Worm (Caenorhabditis elegans): ENCODE measurements around the gene Y62E10A.24.

Y62E10A.24 gene

DNA sequence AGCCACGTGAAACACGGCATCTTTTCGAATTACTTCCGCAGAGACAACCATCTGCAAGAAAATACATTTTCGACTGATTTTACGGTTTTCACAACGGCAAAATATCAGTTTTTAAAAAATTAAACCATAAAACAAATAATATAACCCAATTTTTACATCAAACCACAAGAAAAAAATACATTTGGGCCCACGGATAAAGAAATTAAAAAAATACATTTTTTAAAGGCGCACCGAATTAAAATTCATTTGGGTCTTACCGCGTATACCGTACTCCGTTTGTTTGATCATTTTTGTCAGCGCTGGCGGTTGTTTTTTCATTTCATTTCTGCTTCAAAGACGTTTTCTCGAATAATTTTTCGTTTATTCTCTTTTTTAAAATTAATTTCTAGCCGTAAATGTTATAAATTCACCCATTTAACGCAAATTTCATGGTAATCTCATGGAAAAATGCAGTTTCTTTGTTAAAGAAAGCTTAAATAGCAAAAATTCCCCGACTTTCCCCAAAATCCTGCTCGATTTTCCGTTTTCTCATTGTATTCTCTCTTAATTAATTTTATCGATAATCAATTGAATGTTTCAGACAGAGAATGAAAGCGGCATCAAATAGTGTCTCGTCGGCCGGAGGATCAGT is 17.3 kb upstream of the Y62E10A.24 start, which contains the start of the genes rec-8 and mex-5 (continued):
- TF ChIP-seq gei-17 (GFP tag; optimal IDR thresholded peaks at IDR 0.05) (no peak), lin-54 (GFP tag; optimal IDR thresholded peaks at IDR 0.05) (peak; percentile 75), nhr-90 (tag; optimal IDR thresholded peaks at IDR 0.05) (no peak), dpff-1 (tag; optimal IDR thresholded peaks at IDR 0.05) (no peak), Y53G8AR.9 (GFP tag; conservative IDR thresholded peaks at IDR 0.05) (0 out of 2 replicates have a peak, but pooled peaks have one; percentile 38), nfyb-1 (GFP tag; IDR thresholded peaks at IDR 0.05) (no peak)

DNA sequence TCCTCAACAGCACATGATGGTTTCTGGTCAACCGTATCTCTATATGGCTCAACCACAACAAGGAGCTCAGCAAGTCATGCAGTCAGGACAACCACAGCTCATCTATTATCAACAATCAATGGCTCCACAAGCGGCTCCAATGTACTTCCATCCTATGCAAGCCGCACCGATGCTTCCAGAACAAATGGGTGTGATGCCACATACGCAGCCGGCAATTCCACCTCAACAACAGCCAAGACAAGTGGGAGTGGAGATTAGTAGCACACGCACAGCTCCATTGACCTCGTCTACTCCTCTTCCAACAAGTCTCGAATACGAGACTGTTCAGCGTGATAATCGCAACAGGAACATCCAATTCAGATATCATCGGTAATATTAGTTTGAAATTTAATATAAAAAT is 16.5 kb upstream of the Y62E10A.24 start:
- TF ChIP-seq efl-1 (GFP tag; optimal IDR thresholded peaks at IDR 0.05), result no peak

DNA sequence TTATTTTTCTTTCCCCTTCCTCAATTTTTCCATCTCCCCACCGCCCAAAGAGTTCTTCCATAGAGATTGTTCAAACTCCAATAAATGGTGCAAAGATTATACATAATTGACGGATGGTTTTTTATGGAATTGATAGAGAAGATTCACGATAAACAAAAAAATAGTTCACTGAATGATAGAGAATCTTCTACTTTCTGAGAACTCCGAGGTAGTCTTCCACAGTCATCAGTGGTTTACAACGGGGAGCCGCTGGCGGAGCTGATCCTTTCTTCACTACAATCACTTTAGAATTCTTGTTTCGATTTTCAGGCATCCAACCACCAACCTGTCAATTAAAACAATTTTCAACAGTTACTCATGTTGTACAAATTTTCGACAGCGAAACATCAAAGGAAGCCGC is 14.5 kb upstream of the Y62E10A.24 start:
- no peak for TF ChIP-seq lin-26 (GFP tag; IDR thresholded peaks at IDR 0.05)
- peak; percentile 20 for TF ChIP-seq hrde-1 (tag; optimal IDR thresholded peaks at IDR 0.05; ENCODE audit: borderline replicate concordance)
- peak; percentile 4 for TF ChIP-seq lsl-1 (GFP tag; optimal IDR thresholded peaks at IDR 0.05)
- 0 out of 2 replicates have a peak, but pooled peaks have one; percentile 57 for TF ChIP-seq madf-3 (GFP tag; IDR thresholded peaks at IDR 0.05)
- 0 out of 2 replicates have a peak, but pooled peaks have one; percentile 8 for TF ChIP-seq F33H1.4 (GFP tag; IDR thresholded peaks at IDR 0.05)
- TF ChIP-seq nhr-120 (GFP tag; IDR thresholded peaks at IDR 0.05), result no peak
- no peak for TF ChIP-seq ceh-40 (GFP tag; IDR thresholded peaks at IDR 0.05)
- TF ChIP-seq atf-7 (tag; optimal IDR thresholded peaks at IDR 0.05), result no peak
- peak; percentile 24; the same call in 1 of the 2 replicates for TF ChIP-seq rcor-1 (GFP tag; IDR thresholded peaks at IDR 0.05)
- no peak for TF ChIP-seq mxl-1 (tag; optimal IDR thresholded peaks at IDR 0.05)
- no peak for TF ChIP-seq F57A8.1 (GFP tag; optimal IDR thresholded peaks at IDR 0.05)
- no peak for TF ChIP-seq ama-1 (optimal IDR thresholded peaks at IDR 0.05)
- TF ChIP-seq ama-1 (GFP tag; optimal IDR thresholded peaks at IDR 0.05), result peak in 1 of 2 experiments; percentile 21
- no peak for TF ChIP-seq F22D6.2 (tag; optimal IDR thresholded peaks at IDR 0.05)
- TF ChIP-seq pha-4 (tag; optimal IDR thresholded peaks at IDR 0.05), result no peak
- TF ChIP-seq F55B11.4 (tag; optimal IDR thresholded peaks at IDR 0.05; ENCODE audit: borderline replicate concordance, insufficient read depth), result no peak
- TF ChIP-seq D2030.7 (GFP tag; IDR thresholded peaks at IDR 0.05), result no peak
- TF ChIP-seq Y95B8A.8 (GFP tag; IDR thresholded peaks at IDR 0.05), result no peak
- TF ChIP-seq B0261.1 (tag; optimal IDR thresholded peaks at IDR 0.05), result no peak
- no peak for TF ChIP-seq ets-4 (GFP tag; optimal IDR thresholded peaks at IDR 0.05)
- TF ChIP-seq sea-2 (GFP tag; IDR thresholded peaks at IDR 0.05), result no peak
- TF ChIP-seq hsf-1 (GFP tag; IDR thresholded peaks at IDR 0.05), result peak; percentile 63
- no peak for TF ChIP-seq lin-40 (tag; optimal IDR thresholded peaks at IDR 0.05)
- no peak for TF ChIP-seq cebp-1 (GFP tag; IDR thresholded peaks at IDR 0.05)
- no peak for TF ChIP-seq cebp-1 (tag; optimal IDR thresholded peaks at IDR 0.05)
- TF ChIP-seq unc-130 (GFP tag; optimal IDR thresholded peaks at IDR 0.05), result no peak
- 0 out of 2 replicates have a peak, but pooled peaks have one; percentile 45 for TF ChIP-seq pbrm-1 (GFP tag; IDR thresholded peaks at IDR 0.05)
- TF ChIP-seq ztf-18 (tag; optimal IDR thresholded peaks at IDR 0.05), result no peak
- peak; percentile 58 for TF ChIP-seq him-1 (tag; optimal IDR thresholded peaks at IDR 0.05)
- no peak for TF ChIP-seq nhr-27 (tag; optimal IDR thresholded peaks at IDR 0.05)
- no peak for TF ChIP-seq unc-62 (GFP tag; optimal IDR thresholded peaks at IDR 0.05)
- TF ChIP-seq tlf-1 (GFP tag; optimal IDR thresholded peaks at IDR 0.05), result no peak
- TF ChIP-seq F23B12.7 (tag; optimal IDR thresholded peaks at IDR 0.05; ENCODE audit: insufficient read depth), result no peak
- TF ChIP-seq madf-6 (GFP tag; IDR thresholded peaks at IDR 0.05), result no peak; the same call in 1 of the 2 replicates
- TF ChIP-seq B0035.1 (tag; optimal IDR thresholded peaks at IDR 0.05), result no peak
- TF ChIP-seq let-607 (tag; optimal IDR thresholded peaks at IDR 0.05), result no peak
- no peak for TF ChIP-seq hmg-20 (GFP tag; IDR thresholded peaks at IDR 0.05)
- TF ChIP-seq ztf-25 (GFP tag; IDR thresholded peaks at IDR 0.05), result no peak
- TF ChIP-seq C17E4.6 (GFP tag; IDR thresholded peaks at IDR 0.05), result no peak

Data from whole organism, young adult.